Fruit fly (Drosophila melanogaster) whole organism, pupa: ENCODE data around the gene CG10598.

Source experiments
- CG12605 ChIP-seq: fragments of 200-800 bp; sonication (Bioruptor generic); IDR thresholded peaks from 2 replicates; pipeline ENCODE4 v1.3.6; 2022; ENCODE audit warnings: missing biosample characterization, missing genetic modification characterization
- CG15710 ChIP-seq: fragments of 200-800 bp; sonication (Bioruptor generic); optimal IDR thresholded peaks from 2 replicates; lab custom pipeline; 2018; ENCODE audit warnings: missing biosample characterization, mild to moderate bottlenecking, missing genetic modification characterization, moderate library complexity
- CG32121 ChIP-seq: fragments of 200-800 bp; sonication (Bioruptor generic); IDR thresholded peaks from 2 replicates; pipeline ENCODE4 v1.3.6; 2022; ENCODE audit warnings: missing biosample characterization, missing genetic modification characterization
- CG34367 ChIP-seq: fragments of 200-800 bp; sonication (Bioruptor generic); optimal IDR thresholded peaks from 2 replicates; lab custom pipeline; 2018; ENCODE audit warnings: missing biosample characterization, mild to moderate bottlenecking, missing genetic modification characterization
- CG8301 ChIP-seq: fragments of 200-800 bp; sonication (Bioruptor generic); optimal IDR thresholded peaks from 2 replicates; lab custom pipeline; 2018; ENCODE audit warnings: missing biosample characterization, mild to moderate bottlenecking, missing genetic modification characterization
- Ets98B ChIP-seq: fragments of 200-800 bp; sonication (Bioruptor generic); IDR thresholded peaks from 2 replicates; pipeline ENCODE4 v1.3.6; 2022; ENCODE audit warnings: missing biosample characterization, missing genetic modification characterization
- Pif1A ChIP-seq: fragments of 200-800 bp; sonication (Bioruptor generic); optimal IDR thresholded peaks from 3 replicates; lab custom pipeline; 2016; ENCODE audit warnings: missing biosample characterization, missing genetic modification characterization
- gl ChIP-seq: fragments of 200-800 bp; sonication (Bioruptor generic); optimal IDR thresholded peaks from 2 replicates; lab custom pipeline; 2018; ENCODE audit warnings: missing biosample characterization, mild to moderate bottlenecking, missing genetic modification characterization
- rn ChIP-seq: fragments of 200-800 bp; sonication (Bioruptor generic); IDR thresholded peaks from 2 replicates; pipeline ENCODE4 v1.3.6; 2022; ENCODE audit warnings: missing biosample characterization, missing genetic modification characterization

dm6 chrX:17226681-17227019, at the start of gene CG10598:
- no peak for TF ChIP-seq CG12605 (GFP tag; lab: Robert Waterston, UW)
- TF ChIP-seq Ets98B (GFP tag; lab: Robert Waterston, UW): no peak
- no peak for TF ChIP-seq gl
- TF ChIP-seq Pif1A (GFP tag; lab: Kevin White, UChicago): no peak
- no peak for TF ChIP-seq rn (GFP tag; lab: Robert Waterston, UW)
- TF ChIP-seq CG15710 (tag; lab: Kevin White, UChicago): no peak
- TF ChIP-seq CG8301 (tag; lab: Kevin White, UChicago): no peak
- TF ChIP-seq CG34367 (tag; lab: Kevin White, UChicago): no peak
- TF ChIP-seq CG32121 (GFP tag; lab: Robert Waterston, UW): no peak
